Worm (Caenorhabditis elegans) whole organism, young adult: ENCODE results near the gene F45E4.6.

ENCODE experiments used
- K12H6.12 ChIP-seq: fragments of 200-800 bp; sonication (Bioruptor generic); optimal IDR thresholded peaks from 2 replicates; lab custom pipeline; 2018; ENCODE audit warnings: mild to moderate bottlenecking, missing genetic modification characterization, missing compliant biosample characterization
- Y95B8A.8 ChIP-seq: fragments of 200-800 bp; sonication (Bioruptor generic); IDR thresholded peaks from 2 replicates; pipeline ENCODE4 v1.3.6; 2022; ENCODE audit warnings: missing genetic modification reagents, missing genetic modification characterization, missing compliant biosample characterization
- attf-6 ChIP-seq: fragments of 200-800 bp; sonication (Bioruptor generic); IDR thresholded peaks from 2 replicates; pipeline ENCODE4 v1.3.6; 2022; ENCODE audit warnings: missing genetic modification reagents, missing genetic modification characterization, missing compliant biosample characterization
- ceh-79 ChIP-seq: sonication (generic microtip); optimal IDR thresholded peaks from 2 replicates; lab custom pipeline; 2017; ENCODE audit warnings: mild to moderate bottlenecking, missing genetic modification characterization, missing compliant biosample characterization
- ceh-91 ChIP-seq: fragments of 200-800 bp; sonication (Bioruptor generic); IDR thresholded peaks from 2 replicates; pipeline ENCODE4 v1.3.6; 2022; ENCODE audit warnings: missing genetic modification reagents, missing genetic modification characterization, missing compliant biosample characterization
- dox-1 ChIP-seq: fragments of 200-800 bp; sonication (Bioruptor generic); IDR thresholded peaks from 2 replicates; pipeline ENCODE4 v1.3.6; 2022; ENCODE audit warnings: missing genetic modification reagents, missing genetic modification characterization, missing compliant biosample characterization
- egl-18 ChIP-seq: fragments of 200-800 bp; sonication (Bioruptor generic); IDR thresholded peaks from 2 replicates; pipeline ENCODE4 v1.3.6; 2022; ENCODE audit warnings: missing genetic modification reagents, missing genetic modification characterization, missing compliant biosample characterization
- hlh-12 ChIP-seq: sonication (generic microtip); optimal IDR thresholded peaks from 2 replicates; lab custom pipeline; 2016; ENCODE audit warnings: missing genetic modification characterization, missing compliant biosample characterization
- hlh-26 ChIP-seq: fragments of 200-800 bp; sonication (Bioruptor generic); conservative IDR thresholded peaks from 2 replicates; pipeline ENCODE4 v1.3.6; 2022; ENCODE audit warnings: missing genetic modification reagents, missing genetic modification characterization, missing compliant biosample characterization
- pha-4 ChIP-seq: fragments of 150-350 bp; sonication (generic microtip); optimal IDR thresholded peaks from 2 replicates; lab custom pipeline; 2014; ENCODE audit warnings: missing biosample characterization, missing genetic modification reagents, missing genetic modification characterization
- snpc-1.3 ChIP-seq: sonication (generic microtip); optimal IDR thresholded peaks from 2 replicates; lab custom pipeline; 2017; ENCODE audit warnings: missing genetic modification characterization, mild to moderate bottlenecking, missing compliant biosample characterization, antibody characterized with exemption, moderate library complexity, missing genotype, missing genetic modification reagents; ENCODE audit not compliant: insufficient read depth
- unc-130 ChIP-seq: sonication (generic microtip); optimal IDR thresholded peaks from 2 replicates; lab custom pipeline; 2016; ENCODE audit warnings: missing genetic modification reagents, missing genetic modification characterization, missing compliant biosample characterization

- no peak for TF ChIP-seq unc-130 (GFP tag; lab: Kevin White, UChicago)
- TF ChIP-seq attf-6 (GFP tag; lab: Robert Waterston, UW), result no peak
- TF ChIP-seq snpc-1.3 (tag; lab: Kevin White, UChicago), result no peak
- TF ChIP-seq ceh-91, result no peak
- no peak for TF ChIP-seq pha-4 (tag; lab: Kevin White, UChicago)
- no peak for TF ChIP-seq egl-18
- TF ChIP-seq K12H6.12 (tag; lab: Kevin White, UChicago), result no peak
- no peak for TF ChIP-seq hlh-26
- no peak for TF ChIP-seq dox-1 (GFP tag; lab: Robert Waterston, UW)
- no peak for TF ChIP-seq hlh-12 (tag; lab: Kevin White, UChicago)
- no peak for TF ChIP-seq Y95B8A.8 (GFP tag; lab: Robert Waterston, UW)
- no peak for TF ChIP-seq ceh-79 (tag; lab: Kevin White, UChicago)
Observed at ce11 chrIV:7672872-7673271, 40.5 kb upstream of the F45E4.6 start, which contains the start of gene C08G9.2.
